Fruit fly (Drosophila melanogaster) S2 (cell line): ENCODE results near the gene Cerk.

Experiments used
- CG8478 ChIP-seq: fragments of >200 bp; optimal IDR thresholded peaks from 2 replicates; lab custom pipeline; 2018
- CTCF ChIP-seq, 2 experiments: fragments of >200 bp; optimal IDR thresholded peaks; 2 replicates each; lab custom pipeline; 2018

- TF ChIP-seq CTCF (optimal IDR thresholded peaks at IDR 0.05; lab: Kevin White, UChicago) (no peak), CG8478 (lab: Kevin White, UChicago) (no peak)
Measured at dm6 chr3R:5354373-5355134, 13.6 kb downstream of the Cerk start, which contains the start of the genes CG11999 and CG1161.
